Worm (Caenorhabditis elegans): Measurements from ENCODE around the gene C50F7.3.

C50F7.3 gene

ce11 chrIV:7778865-7779264, 46.7 kb downstream of the C50F7.3 start, which contains the start of gene rpap-3:
rpap-3 (minus strand) TSS chrIV:7778965.
- TF ChIP-seq M03D4.4 (tag; optimal IDR thresholded peaks at IDR 0.05) = no peak
- TF ChIP-seq mab-5 (tag; optimal IDR thresholded peaks at IDR 0.05) = no peak
- TF ChIP-seq pha-4 (tag; optimal IDR thresholded peaks at IDR 0.05) = no peak
- TF ChIP-seq zip-8 (tag; optimal IDR thresholded peaks at IDR 0.05) = no peak
- TF ChIP-seq unc-62 (GFP tag; optimal IDR thresholded peaks at IDR 0.05) = no peak
- no peak for TF ChIP-seq unc-39 (tag; optimal IDR thresholded peaks at IDR 0.05)
- no peak for TF ChIP-seq nhr-2 (tag; optimal IDR thresholded peaks at IDR 0.05)
- TF ChIP-seq sem-2 (GFP tag; optimal IDR thresholded peaks at IDR 0.05) = no peak
- TF ChIP-seq flh-1 (GFP tag; optimal IDR thresholded peaks at IDR 0.05) = no peak
- no peak for TF ChIP-seq ceh-43 (GFP tag; optimal IDR thresholded peaks at IDR 0.05)
- TF ChIP-seq lin-13 (tag; optimal IDR thresholded peaks at IDR 0.05) = no peak
- TF ChIP-seq elt-1 (tag; optimal IDR thresholded peaks at IDR 0.05; ENCODE audit: borderline replicate concordance, insufficient read depth) = no peak
- TF ChIP-seq ceh-39 (tag; optimal IDR thresholded peaks at IDR 0.05) = no peak
- no peak for TF ChIP-seq ztf-11 (tag; optimal IDR thresholded peaks at IDR 0.05)
- no peak for TF ChIP-seq nhr-237 (tag; optimal IDR thresholded peaks at IDR 0.05)
- no peak for TF ChIP-seq hlh-1 (tag; optimal IDR thresholded peaks at IDR 0.05)
- no peak for TF ChIP-seq ceh-83 (GFP tag; optimal IDR thresholded peaks at IDR 0.05)
- no peak for TF ChIP-seq drap-1 (GFP tag; optimal IDR thresholded peaks at IDR 0.05)
- no peak for TF ChIP-seq mls-2 (tag; optimal IDR thresholded peaks at IDR 0.05)
- no peak for TF ChIP-seq snpc-4 (tag; optimal IDR thresholded peaks at IDR 0.05)

- TF ChIP-seq mls-2 (tag; optimal IDR thresholded peaks at IDR 0.05) = no peak
- no peak for TF ChIP-seq ham-2 (GFP tag; optimal IDR thresholded peaks at IDR 0.05)
- TF ChIP-seq unc-120 (tag; optimal IDR thresholded peaks at IDR 0.05; ENCODE audit: poor library complexity, severe bottlenecking) = no peak
- no peak for TF ChIP-seq ztf-11 (tag; optimal IDR thresholded peaks at IDR 0.05)
- no peak for TF ChIP-seq tbx-8 (GFP tag; optimal IDR thresholded peaks at IDR 0.05)
- TF ChIP-seq lin-32 (GFP tag; optimal IDR thresholded peaks at IDR 0.05) = no peak
- no peak for TF ChIP-seq drap-1 (GFP tag; optimal IDR thresholded peaks at IDR 0.05)
- TF ChIP-seq hlh-1 (tag; optimal IDR thresholded peaks at IDR 0.05) = no peak
- no peak for TF ChIP-seq sptf-1 (tag; optimal IDR thresholded peaks at IDR 0.05)
- TF ChIP-seq blmp-1 (tag; optimal IDR thresholded peaks at IDR 0.05) = no peak
- no peak for TF ChIP-seq elt-3 (tag; optimal IDR thresholded peaks at IDR 0.05)
- no peak for TF ChIP-seq nhr-237 (tag; optimal IDR thresholded peaks at IDR 0.05)
- no peak for TF ChIP-seq ceh-83 (GFP tag; optimal IDR thresholded peaks at IDR 0.05)
- TF ChIP-seq ceh-43 (GFP tag; optimal IDR thresholded peaks at IDR 0.05) = no peak
Observed at ce11 chrIV:7782292-7782691, 50.2 kb downstream of the C50F7.3 start, which contains the start of gene sec-10. sec-10 (minus strand) TSS chrIV:7782499.

Measured in whole organism, mixed stage, embryonic.